Worm (Caenorhabditis elegans) whole organism, L2 larva: ENCODE data around the gene F29C12.6.

ENCODE experiments used
- C34F6.9 ChIP-seq: fragments of 150-350 bp; optimal IDR thresholded peaks from 2 replicates; lab custom pipeline; 2014; ENCODE audit warnings: missing biosample characterization, missing genetic modification characterization
- F13H6.1 ChIP-seq: sonication (generic microtip); optimal IDR thresholded peaks from 2 replicates; lab custom pipeline; 2016; ENCODE audit warnings: missing genetic modification characterization, missing compliant biosample characterization
- R02D3.7 ChIP-seq: fragments of 150-350 bp; optimal IDR thresholded peaks from 2 replicates; lab custom pipeline; 2014; ENCODE audit warnings: missing biosample characterization, missing genetic modification characterization
- Y55F3AM.14 ChIP-seq: fragments of 200-800 bp; sonication (Bioruptor generic); optimal IDR thresholded peaks from 2 replicates; lab custom pipeline; 2018; ENCODE audit warnings: mild to moderate bottlenecking, missing genetic modification characterization, missing compliant biosample characterization
- ZK546.5 ChIP-seq: sonication (generic microtip); optimal IDR thresholded peaks from 2 replicates; lab custom pipeline; 2017; ENCODE audit warnings: missing biosample characterization, missing genetic modification characterization
- alr-1 ChIP-seq: fragments of 150-350 bp; optimal IDR thresholded peaks from 2 replicates; lab custom pipeline; 2014; ENCODE audit warnings: missing biosample characterization, missing genetic modification characterization
- aly-2 ChIP-seq: fragments of 150-350 bp; optimal IDR thresholded peaks from 2 replicates; lab custom pipeline; 2014; ENCODE audit warnings: missing biosample characterization, missing genetic modification characterization
- ama-1 ChIP-seq: fragments of 150-350 bp; optimal IDR thresholded peaks from 2 replicates; lab custom pipeline; 2018; ENCODE audit warnings: inconsistent platforms
- blmp-1 ChIP-seq: sonication (generic microtip); optimal IDR thresholded peaks from 2 replicates; lab custom pipeline; 2017; ENCODE audit warnings: missing genetic modification characterization, mild to moderate bottlenecking, missing compliant biosample characterization, antibody characterized with exemption, moderate library complexity; ENCODE audit not compliant: insufficient read depth
- ceh-16 ChIP-seq: fragments of 150-350 bp; optimal IDR thresholded peaks from 2 replicates; lab custom pipeline; 2014; ENCODE audit warnings: missing biosample characterization, missing genetic modification characterization
- ceh-82 ChIP-seq: fragments of 150-350 bp; optimal IDR thresholded peaks from 2 replicates; lab custom pipeline; 2014; ENCODE audit warnings: missing biosample characterization, missing genetic modification characterization
- crh-2 ChIP-seq: sonication (generic microtip); optimal IDR thresholded peaks from 2 replicates; lab custom pipeline; 2017; ENCODE audit warnings: missing biosample characterization, missing genetic modification characterization
- dmd-4 ChIP-seq: sonication (generic microtip); optimal IDR thresholded peaks from 2 replicates; lab custom pipeline; 2017; ENCODE audit warnings: missing biosample characterization, missing genetic modification characterization
- egl-27 ChIP-seq: sonication (generic microtip); optimal IDR thresholded peaks from 3 replicates; lab custom pipeline; 2017; ENCODE audit warnings: missing biosample characterization, missing genetic modification reagents, missing genetic modification characterization
- elt-1 ChIP-seq: fragments of 150-350 bp; optimal IDR thresholded peaks from 2 replicates; lab custom pipeline; 2014; ENCODE audit warnings: missing biosample characterization, missing genetic modification characterization
- elt-3 ChIP-seq: sonication (generic microtip); optimal IDR thresholded peaks from 2 replicates; lab custom pipeline; 2017; ENCODE audit warnings: missing biosample characterization, missing genetic modification characterization
- fos-1 ChIP-seq: fragments of 150-350 bp; optimal IDR thresholded peaks from 2 replicates; lab custom pipeline; 2014; ENCODE audit warnings: missing biosample characterization, missing genetic modification characterization
- gmeb-1 ChIP-seq: fragments of 150-350 bp; optimal IDR thresholded peaks from 2 replicates; lab custom pipeline; 2014; ENCODE audit warnings: missing biosample characterization, missing genetic modification characterization
- lin-11 ChIP-seq: fragments of 150-350 bp; sonication (generic microtip); optimal IDR thresholded peaks from 2 replicates; lab custom pipeline; 2014; ENCODE audit warnings: missing biosample characterization, missing genetic modification characterization, inconsistent platforms, mixed read lengths
- lin-13 ChIP-seq: fragments of 150-350 bp; optimal IDR thresholded peaks from 2 replicates; lab custom pipeline; 2014; ENCODE audit warnings: missing biosample characterization, missing genetic modification reagents, missing genetic modification characterization
- lin-39 ChIP-seq: fragments of 150-350 bp; optimal IDR thresholded peaks from 2 replicates; lab custom pipeline; 2014; ENCODE audit warnings: missing biosample characterization, missing genetic modification reagents, missing genetic modification characterization
- lsy-2 ChIP-seq, 2 experiments: fragments of 150-350 bp in 1 of 2; sonication (generic microtip) in 1 of 2; optimal IDR thresholded peaks; 2 replicates each; lab custom pipeline; 2014 to 2017; ENCODE audit warnings: missing biosample characterization in 2 of 2, missing genetic modification characterization in 2 of 2
- mab-5 ChIP-seq: fragments of 150-350 bp; optimal IDR thresholded peaks from 2 replicates; lab custom pipeline; 2014; ENCODE audit warnings: missing biosample characterization, missing genetic modification characterization
- mbf-1 ChIP-seq: sonication (generic microtip); optimal IDR thresholded peaks from 2 replicates; lab custom pipeline; 2017; ENCODE audit warnings: missing biosample characterization, missing genetic modification characterization
- mdl-1 ChIP-seq, 2 experiments: fragments of 150-350 bp in 1 of 2; sonication (generic microtip) in 1 of 2; optimal IDR thresholded peaks; 2 replicates each; lab custom pipeline; 2017; ENCODE audit warnings: missing biosample characterization in 2 of 2, missing genetic modification characterization in 2 of 2
- nhr-10 ChIP-seq: sonication (generic microtip); optimal IDR thresholded peaks from 2 replicates; lab custom pipeline; 2017; ENCODE audit warnings: missing biosample characterization, missing genetic modification characterization
- nhr-11 ChIP-seq: fragments of 150-350 bp; optimal IDR thresholded peaks from 2 replicates; lab custom pipeline; 2014; ENCODE audit warnings: missing biosample characterization, missing genetic modification characterization
- nhr-12 ChIP-seq: fragments of 150-350 bp; optimal IDR thresholded peaks from 2 replicates; lab custom pipeline; 2014; ENCODE audit warnings: missing biosample characterization, missing genetic modification characterization
- nhr-129 ChIP-seq: fragments of 150-350 bp; optimal IDR thresholded peaks from 2 replicates; lab custom pipeline; 2014; ENCODE audit warnings: missing biosample characterization, missing genetic modification characterization
- nhr-21 ChIP-seq: fragments of 150-350 bp; optimal IDR thresholded peaks from 2 replicates; lab custom pipeline; 2014; ENCODE audit warnings: missing biosample characterization, missing genetic modification characterization
- nhr-237 ChIP-seq: fragments of 150-350 bp; optimal IDR thresholded peaks from 2 replicates; lab custom pipeline; 2014; ENCODE audit warnings: missing biosample characterization, missing genetic modification characterization
- nhr-25 ChIP-seq: fragments of 150-350 bp; sonication (generic microtip); optimal IDR thresholded peaks from 3 replicates; lab custom pipeline; 2014; ENCODE audit warnings: missing biosample characterization, missing genetic modification characterization
- nhr-6 ChIP-seq: fragments of 150-350 bp; optimal IDR thresholded peaks from 2 replicates; lab custom pipeline; 2014; ENCODE audit warnings: missing biosample characterization, missing genetic modification characterization
- nhr-77 ChIP-seq: fragments of 150-350 bp; optimal IDR thresholded peaks from 2 replicates; lab custom pipeline; 2014; ENCODE audit warnings: missing biosample characterization, missing genetic modification characterization
- peb-1 ChIP-seq: fragments of 150-350 bp; optimal IDR thresholded peaks from 2 replicates; lab custom pipeline; 2014; ENCODE audit warnings: missing biosample characterization, missing genetic modification characterization
- sem-4 ChIP-seq: fragments of 150-350 bp; optimal IDR thresholded peaks from 2 replicates; lab custom pipeline; 2014; ENCODE audit warnings: missing biosample characterization, missing genetic modification reagents, missing genetic modification characterization
- skn-1 ChIP-seq: sonication (generic microtip); optimal IDR thresholded peaks from 2 replicates; lab custom pipeline; 2017; ENCODE audit warnings: missing biosample characterization, missing genetic modification characterization
- sma-3 ChIP-seq: sonication (generic microtip); optimal IDR thresholded peaks from 2 replicates; lab custom pipeline; 2016; ENCODE audit warnings: missing genetic modification reagents, missing genetic modification characterization, missing compliant biosample characterization
- sma-9 ChIP-seq, 2 experiments: fragments of 150-350 bp in 1 of 2; sonication (generic microtip) in 1 of 2; optimal IDR thresholded peaks; 2 replicates each; lab custom pipeline; 2014 to 2016; ENCODE audit warnings: missing genetic modification characterization in 2 of 2, mild to moderate bottlenecking in 1 of 2, missing biosample characterization in 1 of 2, missing compliant biosample characterization in 1 of 2, missing genetic modification reagents in 1 of 2, moderate library complexity in 1 of 2
- snpc-4 ChIP-seq: fragments of 150-350 bp; optimal IDR thresholded peaks from 2 replicates; lab custom pipeline; 2014; ENCODE audit warnings: missing biosample characterization, missing genetic modification characterization
- unc-39 ChIP-seq: fragments of 150-350 bp; optimal IDR thresholded peaks from 2 replicates; lab custom pipeline; 2014; ENCODE audit warnings: missing biosample characterization, missing genetic modification characterization
- unc-55 ChIP-seq: fragments of 150-350 bp; sonication (generic microtip); optimal IDR thresholded peaks from 3 replicates; lab custom pipeline; 2014; ENCODE audit warnings: missing biosample characterization, missing genetic modification reagents, missing genetic modification characterization
- unc-62 ChIP-seq: fragments of 150-350 bp; optimal IDR thresholded peaks from 2 replicates; lab custom pipeline; 2014; ENCODE audit warnings: missing biosample characterization, missing genetic modification reagents, missing genetic modification characterization
- zag-1 ChIP-seq: fragments of 150-350 bp; optimal IDR thresholded peaks from 2 replicates; lab custom pipeline; 2014; ENCODE audit warnings: missing biosample characterization, missing genetic modification characterization
- ztf-1 ChIP-seq: fragments of 200-800 bp; sonication (Bioruptor generic); conservative IDR thresholded peaks from 2 replicates; pipeline ENCODE4 v1.3.6; 2022; ENCODE audit warnings: missing genetic modification characterization, missing compliant biosample characterization
- ztf-11 ChIP-seq: sonication (generic microtip); optimal IDR thresholded peaks from 2 replicates; lab custom pipeline; 2017; ENCODE audit warnings: missing biosample characterization, missing genetic modification characterization
- ztf-4 ChIP-seq: fragments of 150-350 bp; optimal IDR thresholded peaks from 2 replicates; lab custom pipeline; 2014; ENCODE audit warnings: missing biosample characterization, missing genetic modification characterization

Gene F29C12.6

DNA sequence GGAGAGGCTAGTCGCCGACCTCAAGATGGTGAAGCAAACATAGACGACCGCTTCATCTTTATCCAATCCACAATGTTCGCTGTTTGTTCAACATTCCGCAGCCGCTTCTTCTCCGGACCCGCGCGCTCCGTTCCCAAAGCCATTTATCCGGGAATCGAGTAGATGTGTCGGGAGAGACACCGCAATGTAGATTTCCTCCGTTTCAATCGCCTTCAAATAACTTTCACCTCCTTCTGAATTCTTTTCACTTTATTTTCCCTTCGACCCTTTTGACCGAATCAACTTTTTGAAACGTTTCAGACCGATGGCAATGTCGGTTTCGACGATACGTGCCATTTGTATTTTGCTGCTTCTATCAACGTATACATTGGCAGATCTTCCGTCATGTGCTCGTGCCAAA lies 22.0 kb upstream of the F29C12.6 start, which contains the start of gene pqn-32:
pqn-32 (plus strand) TSS at position 301 of the 400 bp plus-strand sequence.
- TF ChIP-seq ztf-11 (tag; lab: Kevin White, UChicago) (no peak), snpc-4 (no peak), egl-27 (no peak), C34F6.9 (tag; lab: Kevin White, UChicago) (no peak), fos-1 (tag; lab: Kevin White, UChicago) (no peak), peb-1 (tag; lab: Kevin White, UChicago) (no peak), sem-4 (tag; lab: Kevin White, UChicago) (no peak), skn-1 (tag; lab: Kevin White, UChicago) (no peak), unc-62 (GFP tag; lab: Kevin White, UChicago) (no peak), aly-2 (tag; lab: Kevin White, UChicago) (no peak), nhr-25 (tag; lab: Kevin White, UChicago) (no peak)

ce11 chrII:13116710-13117109 lies 13.0 kb upstream of the F29C12.6 start, which contains the start of gene rict-1:
TSS of gene rict-1 (minus strand) at chrII:13116810.
- TF ChIP-seq sma-9 (GFP tag; optimal IDR thresholded peaks at IDR 0.05; lab: Kevin White, UChicago) (no peak), sma-9 (tag; optimal IDR thresholded peaks at IDR 0.05; lab: Kevin White, UChicago) (no peak), F13H6.1 (tag; lab: Kevin White, UChicago) (no peak), elt-1 (tag; lab: Kevin White, UChicago) (no peak), skn-1 (tag; lab: Kevin White, UChicago) (no peak), nhr-12 (no peak)
- TF ChIP-seq, all 48 proteins: peak for 0

- TF ChIP-seq ceh-16 (no peak), gmeb-1 (tag; lab: Kevin White, UChicago) (peak; percentile 75), lin-11 (tag; lab: Kevin White, UChicago) (peak; percentile 1), nhr-25 (tag; lab: Kevin White, UChicago) (no peak), nhr-10 (no peak), sma-9 (GFP tag; optimal IDR thresholded peaks at IDR 0.05; lab: Kevin White, UChicago) (peak; percentile 82), sma-9 (tag; optimal IDR thresholded peaks at IDR 0.05; lab: Kevin White, UChicago) (no peak), skn-1 (tag; lab: Kevin White, UChicago) (no peak), sma-3 (GFP tag; lab: Kevin White, UChicago) (peak; percentile 80), aly-2 (tag; lab: Kevin White, UChicago) (no peak), ama-1 (no peak), ceh-82 (tag; lab: Kevin White, UChicago) (no peak), R02D3.7 (no peak), unc-62 (GFP tag; lab: Kevin White, UChicago) (no peak), lin-39 (no peak), nhr-237 (tag; lab: Kevin White, UChicago) (no peak), egl-27 (no peak), unc-55 (GFP tag; lab: Kevin White, UChicago) (peak; percentile 70), blmp-1 (no peak), mab-5 (tag; lab: Kevin White, UChicago) (no peak), nhr-129 (tag; lab: Kevin White, UChicago) (no peak), snpc-4 (peak; percentile 73), ztf-1 (no peak), ZK546.5 (tag; lab: Kevin White, UChicago) (no peak), lsy-2 (tag; optimal IDR thresholded peaks at IDR 0.05; lab: Kevin White, UChicago) (peak; percentile 44 to 77), fos-1 (tag; lab: Kevin White, UChicago) (peak; percentile 22), elt-1 (tag; lab: Kevin White, UChicago) (no peak), dmd-4 (tag; lab: Kevin White, UChicago) (no peak), nhr-77 (tag; lab: Kevin White, UChicago) (no peak), nhr-6 (tag; lab: Kevin White, UChicago) (no peak), C34F6.9 (tag; lab: Kevin White, UChicago) (peak; percentile 69), nhr-11 (tag; lab: Kevin White, UChicago) (no peak), peb-1 (tag; lab: Kevin White, UChicago) (no peak), mbf-1 (tag; lab: Kevin White, UChicago) (no peak), nhr-21 (tag; lab: Kevin White, UChicago) (peak; percentile 21), crh-2 (tag; lab: Kevin White, UChicago) (peak; percentile 50), ztf-4 (tag; lab: Kevin White, UChicago) (no peak), elt-3 (no peak), lin-13 (no peak), nhr-12 (no peak), zag-1 (tag; lab: Kevin White, UChicago) (no peak), sem-4 (tag; lab: Kevin White, UChicago) (peak; percentile 72), alr-1 (tag; lab: Kevin White, UChicago) (no peak), unc-39 (tag; lab: Kevin White, UChicago) (no peak), Y55F3AM.14 (no peak), F13H6.1 (tag; lab: Kevin White, UChicago) (peak; percentile 71), mdl-1 (tag; optimal IDR thresholded peaks at IDR 0.05; lab: Kevin White, UChicago) (peak in 1 of 2 experiments; percentile 12), ztf-11 (tag; lab: Kevin White, UChicago) (no peak)
These were observed 12.6 kb upstream of the F29C12.6 start, which contains the start of gene gfm-1 for ce11 chrII:13117135-13117534. TSS of gene gfm-1 (plus strand) at chrII:13117483.
